Fruit fly (Drosophila melanogaster) whole organism, wandering third instar larva: ENCODE data around the gene DIP-alpha.

Experiments
- CG32264 ChIP-seq: fragments of 200-800 bp; sonication (Bioruptor generic); optimal IDR thresholded peaks from 2 replicates; lab custom pipeline; 2016; ENCODE audit warnings: missing biosample characterization, missing genetic modification characterization
- CG9705 ChIP-seq: fragments of 200-800 bp; sonication (Bioruptor generic); optimal IDR thresholded peaks from 2 replicates; lab custom pipeline; 2018; ENCODE audit warnings: missing biosample characterization, mild to moderate bottlenecking, missing genetic modification characterization
- CrebA ChIP-seq: fragments of 200-800 bp; sonication (Bioruptor generic); optimal IDR thresholded peaks from 2 replicates; lab custom pipeline; 2016; ENCODE audit warnings: missing biosample characterization, mild to moderate bottlenecking, missing genetic modification characterization, borderline replicate concordance
- Dfd ChIP-seq: fragments of >200 bp; optimal IDR thresholded peaks from 2 replicates; lab custom pipeline; 2017; ENCODE audit warnings: missing biosample characterization, missing genetic modification characterization
- Dif ChIP-seq: fragments of 200-275, 200-300 bp; sonication (Bioruptor generic); optimal IDR thresholded peaks from 2 replicates; lab custom pipeline; 2018; ENCODE audit warnings: missing biosample characterization, missing genetic modification characterization; ENCODE audit not compliant: partially characterized antibody
- HLH106 ChIP-seq: fragments of 200-800 bp; optimal IDR thresholded peaks from 3 replicates; lab custom pipeline; 2019; ENCODE audit warnings: missing biosample characterization, mild to moderate bottlenecking, missing genetic modification characterization, moderate library complexity
- Hnf4 ChIP-seq: fragments of 200-800 bp; sonication (Bioruptor generic); optimal IDR thresholded peaks from 2 replicates; lab custom pipeline; 2016; ENCODE audit warnings: missing biosample characterization, mild to moderate bottlenecking, missing genetic modification characterization
- Hr78 ChIP-seq: fragments of >200 bp; optimal IDR thresholded peaks from 2 replicates; lab custom pipeline; 2017; ENCODE audit warnings: missing biosample characterization, missing genetic modification characterization
- Hr83 ChIP-seq: fragments of 200-300 bp; sonication (Bioruptor generic); optimal IDR thresholded peaks from 2 replicates; lab custom pipeline; 2016; ENCODE audit warnings: missing biosample characterization, mild to moderate bottlenecking, missing genetic modification characterization, moderate library complexity; ENCODE audit not compliant: poor library complexity, severe bottlenecking
- Jra ChIP-seq: sonication (Bioruptor generic); optimal IDR thresholded peaks from 2 replicates; lab custom pipeline; 2016; ENCODE audit warnings: missing biosample characterization, missing genetic modification characterization
- Mio ChIP-seq: sonication (Bioruptor generic); optimal IDR thresholded peaks from 2 replicates; lab custom pipeline; 2016; ENCODE audit warnings: missing biosample characterization, missing genetic modification characterization
- Myc ChIP-seq: fragments of >200 bp; optimal IDR thresholded peaks from 2 replicates; lab custom pipeline; 2017
- N ChIP-seq: fragments of >200 bp; optimal IDR thresholded peaks from 2 replicates; lab custom pipeline; 2018; ENCODE audit warnings: missing biosample characterization, missing external identifiers, missing genetic modification characterization
- OdsH ChIP-seq: fragments of 200-800 bp; sonication (Bioruptor generic); optimal IDR thresholded peaks from 2 replicates; lab custom pipeline; 2016; ENCODE audit warnings: missing biosample characterization, mild to moderate bottlenecking, missing genetic modification characterization
- Rel ChIP-seq, 2 experiments: fragments of 200-800 bp; sonication (Bioruptor generic) in 1 of 2; optimal IDR thresholded peaks; 2 replicates in 1 of 2; 3 replicates in 1 of 2; lab custom pipeline; 2016 to 2019; ENCODE audit warnings: mild to moderate bottlenecking in 2 of 2, missing biosample characterization in 2 of 2, missing genetic modification characterization in 2 of 2, moderate library complexity in 1 of 2
- Vsx2 ChIP-seq: fragments of 200-300, 225-300 bp; sonication (Bioruptor generic); optimal IDR thresholded peaks from 2 replicates; lab custom pipeline; 2018; ENCODE audit warnings: missing biosample characterization, missing genetic modification characterization; ENCODE audit not compliant: partially characterized antibody
- br ChIP-seq: fragments of 200-800 bp; sonication (Bioruptor generic); optimal IDR thresholded peaks from 2 replicates; lab custom pipeline; 2016; ENCODE audit warnings: missing biosample characterization, missing genetic modification characterization
- brk ChIP-seq: fragments of 200-800 bp; sonication (Bioruptor generic); optimal IDR thresholded peaks from 2 replicates; lab custom pipeline; 2016; ENCODE audit warnings: missing biosample characterization, mild to moderate bottlenecking, missing genetic modification characterization
- dl ChIP-seq, 2 experiments: fragments of 175-275, 200-275 bp in 1 of 2; fragments of 200-275 bp in 1 of 2; sonication (Bioruptor generic); optimal IDR thresholded peaks; lab custom pipeline; 2018; ENCODE audit warnings: mild to moderate bottlenecking in 2 of 2, missing biosample characterization in 2 of 2, missing genetic modification characterization in 2 of 2, moderate library complexity in 2 of 2; ENCODE audit not compliant: partially characterized antibody in 2 of 2, insufficient read depth in 1 of 2
- dmrt93B ChIP-seq: fragments of 200-800 bp; sonication (Bioruptor generic); optimal IDR thresholded peaks from 2 replicates; lab custom pipeline; 2018; ENCODE audit warnings: missing biosample characterization, mild to moderate bottlenecking, missing genetic modification characterization
- dsf ChIP-seq: sonication (Bioruptor generic); optimal IDR thresholded peaks from 2 replicates; lab custom pipeline; 2016; ENCODE audit warnings: missing biosample characterization, missing genetic modification characterization, borderline replicate concordance
- ey ChIP-seq: fragments of 200-800 bp; sonication (Bioruptor generic); optimal IDR thresholded peaks from 2 replicates; lab custom pipeline; 2016; ENCODE audit warnings: missing biosample characterization, missing genetic modification characterization
- fru ChIP-seq: fragments of 200-800 bp; sonication (Bioruptor generic); optimal IDR thresholded peaks from 3 replicates; lab custom pipeline; 2016; ENCODE audit warnings: missing biosample characterization, mild to moderate bottlenecking, missing genetic modification characterization
- h ChIP-seq: fragments of 200-800 bp; sonication (Bioruptor generic); optimal IDR thresholded peaks from 3 replicates; lab custom pipeline; 2016; ENCODE audit warnings: missing biosample characterization, mild to moderate bottlenecking, missing genetic modification characterization
- jim ChIP-seq: fragments of 175-275, 200-325 bp; sonication (Bioruptor generic); optimal IDR thresholded peaks from 2 replicates; lab custom pipeline; 2016; ENCODE audit warnings: missing biosample characterization, mild to moderate bottlenecking, missing genetic modification characterization
- psq ChIP-seq: fragments of 200-800 bp; sonication (Bioruptor generic); optimal IDR thresholded peaks from 3 replicates; lab custom pipeline; 2017; ENCODE audit warnings: missing biosample characterization, mild to moderate bottlenecking, missing genetic modification characterization, moderate library complexity
- rgr ChIP-seq: fragments of 200-800 bp; sonication (Bioruptor generic); optimal IDR thresholded peaks from 3 replicates; lab custom pipeline; 2016; ENCODE audit warnings: missing biosample characterization, mild to moderate bottlenecking, missing genetic modification characterization
- usp ChIP-seq: fragments of >200 bp; optimal IDR thresholded peaks from 2 replicates; lab custom pipeline; 2017; ENCODE audit warnings: missing biosample characterization, missing genetic modification characterization

DIP-alpha gene

dm6 chrX:3571549-3571948 is at the start of gene DIP-alpha:
TSS of gene DIP-alpha (minus strand) at chrX:3571649.
- TF ChIP-seq br (GFP tag; lab: Kevin White, UChicago) (no peak), N (GFP tag; lab: Kevin White, UChicago) (no peak), jim (no peak), Dif (no peak), OdsH (GFP tag; lab: Kevin White, UChicago) (no peak), CrebA (no peak), Dfd (no peak), Vsx2 (GFP tag; lab: Kevin White, UChicago) (no peak), dsf (GFP tag; lab: Kevin White, UChicago) (no peak), Mio (no peak), Jra (GFP tag; lab: Kevin White, UChicago) (no peak), CG9705 (GFP tag; lab: Kevin White, UChicago) (no peak)

- TF ChIP-seq dsf (GFP tag; lab: Kevin White, UChicago) (no peak), usp (GFP tag; lab: Kevin White, UChicago) (no peak), CG9705 (GFP tag; lab: Kevin White, UChicago) (no peak), Hr78 (GFP tag; lab: Kevin White, UChicago) (no peak), Mio (no peak), brk (no peak), h (GFP tag; lab: Kevin White, UChicago) (no peak), N (GFP tag; lab: Kevin White, UChicago) (no peak), Jra (GFP tag; lab: Kevin White, UChicago) (no peak), HLH106 (tag; lab: Kevin White, UChicago) (no peak), fru (GFP tag; lab: Kevin White, UChicago) (no peak)
These were observed 22.8 kb upstream of the DIP-alpha start for dm6 chrX:3594245-3594644.

dm6 chrX:3586278-3586677 is 14.8 kb upstream of the DIP-alpha start:
- no peak for TF ChIP-seq h (GFP tag; lab: Kevin White, UChicago)
- no peak for TF ChIP-seq dl (GFP tag; optimal IDR thresholded peaks at IDR 0.05; lab: Kevin White, UChicago; ENCODE audit: insufficient read depth in 1 of 2, partially characterized antibody in 2 of 2)
- no peak for TF ChIP-seq br (GFP tag; lab: Kevin White, UChicago)
- peak; percentile 93 for TF ChIP-seq Dfd
- no peak for TF ChIP-seq Myc (lab: Kevin White, UChicago)
- no peak for TF ChIP-seq rgr (GFP tag; lab: Kevin White, UChicago)
- TF ChIP-seq dmrt93B (GFP tag; lab: Kevin White, UChicago): no peak

dm6 chrX:3581244-3581643 is 9.8 kb upstream of the DIP-alpha start:
- TF ChIP-seq OdsH (GFP tag; lab: Kevin White, UChicago) (no peak), Myc (lab: Kevin White, UChicago) (no peak), jim (no peak), fru (GFP tag; lab: Kevin White, UChicago) (no peak), Dif (no peak), Mio (no peak), HLH106 (tag; lab: Kevin White, UChicago) (no peak)

dm6 chrX:3574306-3574705 is 2.9 kb upstream of the DIP-alpha start, which contains the start of gene AstA-R1:
TSS of gene AstA-R1 (plus strand) at chrX:3574536.
- no peak for TF ChIP-seq jim
- TF ChIP-seq brk: no peak
- TF ChIP-seq CG9705 (GFP tag; lab: Kevin White, UChicago): no peak
- no peak for TF ChIP-seq Hr83 (GFP tag; lab: Kevin White, UChicago)
- no peak for TF ChIP-seq h (GFP tag; lab: Kevin White, UChicago)
- no peak for TF ChIP-seq fru (GFP tag; lab: Kevin White, UChicago)
- TF ChIP-seq br (GFP tag; lab: Kevin White, UChicago): no peak
- no peak for TF ChIP-seq psq (GFP tag; lab: Kevin White, UChicago)
- TF ChIP-seq dmrt93B (GFP tag; lab: Kevin White, UChicago): no peak
- no peak for TF ChIP-seq CG32264 (GFP tag; lab: Kevin White, UChicago)
- TF ChIP-seq Hnf4: no peak
- TF ChIP-seq, all 38 proteins: peak for 0

dm6 chrX:3573438-3574250 is 2.2 kb upstream of the DIP-alpha start, which contains the start of gene CG2875:
TSS of gene CG2875 (minus strand) at chrX:3573622.
- TF ChIP-seq psq (GFP tag; lab: Kevin White, UChicago): no peak
- TF ChIP-seq Myc (lab: Kevin White, UChicago): peak; percentile 5
- no peak for TF ChIP-seq br (GFP tag; lab: Kevin White, UChicago)
- no peak for TF ChIP-seq HLH106 (tag; lab: Kevin White, UChicago)
- no peak for TF ChIP-seq ey
- TF ChIP-seq Hr83 (GFP tag; lab: Kevin White, UChicago): no peak
- TF ChIP-seq fru (GFP tag; lab: Kevin White, UChicago): no peak
- TF ChIP-seq Rel (GFP tag; optimal IDR thresholded peaks at IDR 0.05; lab: Kevin White, UChicago): no peak
- no peak for TF ChIP-seq Rel (tag; optimal IDR thresholded peaks at IDR 0.05; lab: Kevin White, UChicago)
